Worm (Caenorhabditis elegans) whole organism, L2 larva: ENCODE measurements around the gene C52B9.19.
"Not testable (repeated sequence)": the region's sequence is repeated elsewhere in the genome, so short reads cannot be mapped to it uniquely, and the experiment has no call there.

Experiments used
- R02D3.7 ChIP-seq: fragments of 150-350 bp; optimal IDR thresholded peaks from 2 replicates; lab custom pipeline; 2014; ENCODE audit warnings: missing biosample characterization, missing genetic modification characterization
- aly-2 ChIP-seq: fragments of 150-350 bp; optimal IDR thresholded peaks from 2 replicates; lab custom pipeline; 2014; ENCODE audit warnings: missing biosample characterization, missing genetic modification characterization
- ceh-82 ChIP-seq: fragments of 150-350 bp; optimal IDR thresholded peaks from 2 replicates; lab custom pipeline; 2014; ENCODE audit warnings: missing biosample characterization, missing genetic modification characterization
- dmd-4 ChIP-seq: sonication (generic microtip); optimal IDR thresholded peaks from 2 replicates; lab custom pipeline; 2017; ENCODE audit warnings: missing biosample characterization, missing genetic modification characterization
- egl-27 ChIP-seq: sonication (generic microtip); optimal IDR thresholded peaks from 3 replicates; lab custom pipeline; 2017; ENCODE audit warnings: missing biosample characterization, missing genetic modification reagents, missing genetic modification characterization
- peb-1 ChIP-seq: fragments of 150-350 bp; optimal IDR thresholded peaks from 2 replicates; lab custom pipeline; 2014; ENCODE audit warnings: missing biosample characterization, missing genetic modification characterization
- snpc-4 ChIP-seq: fragments of 150-350 bp; optimal IDR thresholded peaks from 2 replicates; lab custom pipeline; 2014; ENCODE audit warnings: missing biosample characterization, missing genetic modification characterization
- unc-62 ChIP-seq: fragments of 150-350 bp; optimal IDR thresholded peaks from 2 replicates; lab custom pipeline; 2014; ENCODE audit warnings: missing biosample characterization, missing genetic modification reagents, missing genetic modification characterization
- ztf-4 ChIP-seq: fragments of 150-350 bp; optimal IDR thresholded peaks from 2 replicates; lab custom pipeline; 2014; ENCODE audit warnings: missing biosample characterization, missing genetic modification characterization

DNA sequence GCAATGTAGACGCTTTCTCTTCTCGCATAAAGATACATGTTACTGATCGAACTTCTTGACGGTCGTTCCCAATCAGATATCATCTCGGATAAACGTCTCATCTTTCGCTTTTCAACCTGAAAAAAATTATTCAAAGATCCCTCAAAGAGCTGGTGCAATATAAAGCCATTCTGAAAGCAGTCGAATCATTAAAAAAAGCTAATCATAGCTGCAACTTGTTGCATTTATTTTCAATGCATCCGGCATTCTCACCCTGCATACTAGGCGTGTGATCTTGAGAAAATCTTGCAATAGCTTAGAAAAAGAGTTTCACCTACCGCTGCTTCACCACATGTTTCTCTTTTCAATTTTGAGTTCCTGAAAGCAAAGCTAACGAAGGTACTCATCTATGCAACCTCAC is 50.0 kb downstream of the C52B9.19 start, which contains the start of gene C24A8.6:
- not testable (repeated sequence) for TF ChIP-seq ceh-82 (tag; lab: Kevin White, UChicago); snpc-4 (tag; lab: Kevin White, UChicago); peb-1 (tag; lab: Kevin White, UChicago); R02D3.7 (tag; lab: Kevin White, UChicago); ztf-4 (tag; lab: Kevin White, UChicago); egl-27; aly-2 (tag; lab: Kevin White, UChicago); unc-62 (GFP tag; lab: Kevin White, UChicago); dmd-4 (tag; lab: Kevin White, UChicago)
